Worm (Caenorhabditis elegans) whole organism, L2 larva: ENCODE results near the gene srg-29.

Source experiments
- ZK546.5 ChIP-seq: sonication (generic microtip); optimal IDR thresholded peaks from 2 replicates; lab custom pipeline; 2017; ENCODE audit warnings: missing biosample characterization, missing genetic modification characterization
- blmp-1 ChIP-seq: sonication (generic microtip); optimal IDR thresholded peaks from 2 replicates; lab custom pipeline; 2017; ENCODE audit warnings: missing genetic modification characterization, mild to moderate bottlenecking, missing compliant biosample characterization, antibody characterized with exemption, moderate library complexity; ENCODE audit not compliant: insufficient read depth
- fos-1 ChIP-seq: fragments of 150-350 bp; optimal IDR thresholded peaks from 2 replicates; lab custom pipeline; 2014; ENCODE audit warnings: missing biosample characterization, missing genetic modification characterization
- mdl-1 ChIP-seq, 2 experiments: fragments of 150-350 bp in 1 of 2; sonication (generic microtip) in 1 of 2; optimal IDR thresholded peaks; 2 replicates each; lab custom pipeline; 2017; ENCODE audit warnings: missing biosample characterization in 2 of 2, missing genetic modification characterization in 2 of 2
- nhr-10 ChIP-seq: sonication (generic microtip); optimal IDR thresholded peaks from 2 replicates; lab custom pipeline; 2017; ENCODE audit warnings: missing biosample characterization, missing genetic modification characterization
- ztf-11 ChIP-seq: sonication (generic microtip); optimal IDR thresholded peaks from 2 replicates; lab custom pipeline; 2017; ENCODE audit warnings: missing biosample characterization, missing genetic modification characterization
- ztf-4 ChIP-seq: fragments of 150-350 bp; optimal IDR thresholded peaks from 2 replicates; lab custom pipeline; 2014; ENCODE audit warnings: missing biosample characterization, missing genetic modification characterization

DNA sequence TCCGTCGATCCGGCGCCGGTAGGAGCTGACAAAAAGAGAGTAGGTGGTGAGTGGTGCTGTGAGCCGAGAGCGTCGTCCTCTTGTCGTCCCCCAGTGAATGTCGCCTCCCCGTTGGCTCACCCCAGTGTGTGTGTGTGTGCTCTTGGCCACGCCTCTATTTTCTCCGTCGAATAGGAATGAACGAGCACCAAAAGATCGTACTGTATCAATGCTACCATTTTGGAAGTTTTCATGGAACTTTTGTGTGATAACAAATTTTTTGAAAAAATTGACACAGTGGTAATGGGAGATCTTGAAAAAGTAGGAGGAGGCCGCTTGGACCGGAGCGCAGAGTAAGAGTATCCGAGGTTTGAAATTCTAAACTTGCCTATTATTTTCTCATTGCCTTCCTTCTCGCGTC, 17.5 kb upstream of the srg-29 start, which contains the start of gene ceh-34:
- TF ChIP-seq fos-1 (no peak), mdl-1 (tag; optimal IDR thresholded peaks at IDR 0.05; lab: Kevin White, UChicago) (no peak), ZK546.5 (tag; lab: Kevin White, UChicago) (no peak), nhr-10 (tag; lab: Kevin White, UChicago) (no peak), blmp-1 (no peak), ztf-4 (tag; lab: Kevin White, UChicago) (no peak), ztf-11 (tag; lab: Kevin White, UChicago) (no peak)
